Worm (Caenorhabditis elegans): ENCODE measurements around the gene F53F1.3.

DNA sequence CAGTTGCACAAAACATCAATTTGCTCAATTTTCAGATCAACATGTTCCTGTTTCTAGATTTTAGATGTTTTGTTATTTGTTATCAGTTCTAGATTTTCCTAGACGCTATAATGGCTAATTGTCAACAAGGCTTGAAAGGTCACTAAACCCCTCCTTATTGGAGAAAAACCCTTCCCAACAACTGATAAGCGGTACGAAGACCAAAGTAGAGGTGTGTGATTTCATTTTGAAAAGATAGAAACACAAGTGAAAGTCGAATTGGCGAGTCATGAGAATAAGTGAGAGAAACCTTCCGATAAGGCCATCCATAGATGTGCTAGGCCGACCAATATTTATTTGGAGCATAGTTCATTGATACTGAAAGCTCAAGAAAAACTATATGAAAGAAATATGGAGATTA lies 34.4 kb upstream of the F53F1.3 start:
- TF ChIP-seq efl-1 (GFP tag; optimal IDR thresholded peaks at IDR 0.05) (no peak), ztf-18 (tag; optimal IDR thresholded peaks at IDR 0.05) (no peak)

All from whole organism, young adult.